Fruit fly (Drosophila melanogaster) whole organism, prepupa: ENCODE measurements around the gene TotM.

Source experiments
- Blimp-1 ChIP-seq: fragments of 200-800 bp; sonication (Bioruptor generic); optimal IDR thresholded peaks from 3 replicates; lab custom pipeline; 2017; ENCODE audit warnings: missing biosample characterization, missing genetic modification characterization, mild to moderate bottlenecking, moderate library complexity, missing genetic modification reagents
- CG10631 ChIP-seq: fragments of 200-800 bp; sonication (Bioruptor generic); optimal IDR thresholded peaks from 2 replicates; lab custom pipeline; 2016; ENCODE audit warnings: missing biosample characterization, missing genetic modification characterization
- CG10669 ChIP-seq: fragments of 200-800 bp; sonication (Bioruptor generic); optimal IDR thresholded peaks from 3 replicates; lab custom pipeline; 2018; ENCODE audit warnings: missing biosample characterization, mild to moderate bottlenecking, missing genetic modification characterization, moderate library complexity
- CG11294 ChIP-seq: fragments of 200-800 bp; sonication (Bioruptor generic); IDR thresholded peaks from 2 replicates; pipeline ENCODE4 v1.3.6; 2022; ENCODE audit warnings: missing biosample characterization, missing genetic modification characterization
- CG11902 ChIP-seq: fragments of 200-800 bp; sonication (Bioruptor generic); optimal IDR thresholded peaks from 3 replicates; lab custom pipeline; 2016; ENCODE audit warnings: missing biosample characterization, missing genetic modification characterization
- CG15336 ChIP-seq: fragments of 200-800 bp; sonication (Bioruptor generic); IDR thresholded peaks from 2 replicates; pipeline ENCODE4 v1.3.6; 2022; ENCODE audit warnings: missing biosample characterization, missing genetic modification characterization
- CG3032 ChIP-seq: fragments of 200-800 bp; optimal IDR thresholded peaks from 2 replicates; lab custom pipeline; 2019; ENCODE audit warnings: missing biosample characterization, mild to moderate bottlenecking, missing genetic modification characterization, moderate library complexity
- CG6276 ChIP-seq: fragments of 200-800 bp; sonication (Bioruptor generic); optimal IDR thresholded peaks from 2 replicates; lab custom pipeline; 2017; ENCODE audit warnings: missing biosample characterization, mild to moderate bottlenecking, missing genetic modification characterization
- CG6792 ChIP-seq: fragments of 200-800 bp; sonication (Bioruptor generic); optimal IDR thresholded peaks from 3 replicates; lab custom pipeline; 2016; ENCODE audit warnings: missing biosample characterization, missing genetic modification characterization
- CG7368 ChIP-seq: fragments of 200-800 bp; sonication (Bioruptor generic); optimal IDR thresholded peaks from 3 replicates; lab custom pipeline; 2016; ENCODE audit warnings: missing biosample characterization, missing genetic modification characterization
- CG8632 ChIP-seq: fragments of 200-800 bp; sonication (Bioruptor generic); optimal IDR thresholded peaks from 3 replicates; lab custom pipeline; 2016; ENCODE audit warnings: missing biosample characterization, missing genetic modification characterization
- CG9139 ChIP-seq: fragments of 200-800 bp; sonication (Bioruptor generic); optimal IDR thresholded peaks from 3 replicates; lab custom pipeline; 2017; ENCODE audit warnings: missing biosample characterization, mild to moderate bottlenecking, missing genetic modification characterization
- Eip78C ChIP-seq: fragments of 200-800 bp; sonication (Bioruptor generic); peaks from one replicate; lab custom pipeline; 2016; ENCODE audit warnings: missing biosample characterization, missing genetic modification characterization
- Ets21C ChIP-seq: fragments of 200-800 bp; sonication (Bioruptor generic); optimal IDR thresholded peaks from 3 replicates; lab custom pipeline; 2016; ENCODE audit warnings: missing biosample characterization, missing genetic modification characterization
- Gug ChIP-seq: fragments of 200-800 bp; sonication (Bioruptor generic); IDR thresholded peaks from 2 replicates; pipeline ENCODE4 v1.3.6; 2022; ENCODE audit warnings: missing biosample characterization, missing genetic modification characterization
- Hr4 ChIP-seq: fragments of 200-800 bp; sonication (Bioruptor generic); optimal IDR thresholded peaks from 3 replicates; lab custom pipeline; 2016; ENCODE audit warnings: missing biosample characterization, missing genetic modification characterization
- Lpt ChIP-seq: fragments of 200-800 bp; sonication (Bioruptor generic); optimal IDR thresholded peaks from 3 replicates; lab custom pipeline; 2016; ENCODE audit warnings: missing biosample characterization, missing genetic modification characterization
- OdsH ChIP-seq: fragments of 200-800 bp; sonication (Bioruptor generic); optimal IDR thresholded peaks from 3 replicates; lab custom pipeline; 2016; ENCODE audit warnings: missing biosample characterization, missing genetic modification characterization
- Sox102F ChIP-seq: fragments of 200-800 bp; sonication (Bioruptor generic); optimal IDR thresholded peaks from 2 replicates; lab custom pipeline; 2016; ENCODE audit warnings: missing biosample characterization, mild to moderate bottlenecking, missing genetic modification characterization
- Sox14 ChIP-seq: fragments of 200-800 bp; sonication (Bioruptor generic); optimal IDR thresholded peaks from 3 replicates; lab custom pipeline; 2016; ENCODE audit warnings: missing biosample characterization, missing genetic modification characterization
- acj6 ChIP-seq: fragments of 200-800 bp; sonication (Bioruptor generic); optimal IDR thresholded peaks from 3 replicates; lab custom pipeline; 2016; ENCODE audit warnings: missing biosample characterization, missing genetic modification characterization
- cyc ChIP-seq: fragments of 200-800 bp; sonication (Bioruptor generic); optimal IDR thresholded peaks from 3 replicates; lab custom pipeline; 2016; ENCODE audit warnings: missing biosample characterization, missing genetic modification characterization
- dac ChIP-seq: fragments of 200-800 bp; sonication (Bioruptor generic); optimal IDR thresholded peaks from 2 replicates; lab custom pipeline; 2017; ENCODE audit warnings: missing biosample characterization, mild to moderate bottlenecking, missing genetic modification characterization
- eg ChIP-seq: fragments of 200-800 bp; sonication (Bioruptor generic); IDR thresholded peaks from 3 replicates; pipeline ENCODE4 v1.3.6; 2022; ENCODE audit warnings: missing biosample characterization, missing genetic modification characterization
- esn ChIP-seq: fragments of 200-800 bp; sonication (Bioruptor generic); optimal IDR thresholded peaks from 2 replicates; lab custom pipeline; 2016; ENCODE audit warnings: missing biosample characterization, mild to moderate bottlenecking, missing genetic modification characterization, moderate library complexity
- fd59A ChIP-seq: fragments of 200-800 bp; sonication (Bioruptor generic); optimal IDR thresholded peaks from 2 replicates; lab custom pipeline; 2017; ENCODE audit warnings: missing biosample characterization, mild to moderate bottlenecking, missing genetic modification characterization, missing genetic modification reagents
- fkh ChIP-seq: fragments of 200-800 bp; sonication (Bioruptor generic); optimal IDR thresholded peaks from 3 replicates; lab custom pipeline; 2017; ENCODE audit warnings: missing biosample characterization, mild to moderate bottlenecking, missing genetic modification characterization, moderate library complexity
- pdm3 ChIP-seq: fragments of 200-800 bp; sonication (Bioruptor generic); optimal IDR thresholded peaks from 3 replicates; lab custom pipeline; 2016; ENCODE audit warnings: missing biosample characterization, missing genetic modification characterization
- ss ChIP-seq, 2 experiments: fragments of 200-800 bp; sonication (Bioruptor generic); optimal IDR thresholded peaks; 2 replicates in 1 of 2; 3 replicates in 1 of 2; lab custom pipeline; 2017 to 2018; ENCODE audit warnings: mild to moderate bottlenecking in 2 of 2, missing biosample characterization in 2 of 2, missing genetic modification characterization in 2 of 2, moderate library complexity in 1 of 2
- svp ChIP-seq: fragments of 200-800 bp; sonication (Bioruptor generic); peaks from one replicate; lab custom pipeline; 2016; ENCODE audit warnings: missing biosample characterization, missing genetic modification characterization
- topi ChIP-seq: fragments of 200-800 bp; sonication (Bioruptor generic); optimal IDR thresholded peaks from 3 replicates; lab custom pipeline; 2016; ENCODE audit warnings: missing biosample characterization, missing genetic modification characterization
- vri ChIP-seq: fragments of 200-800 bp; sonication (Bioruptor generic); optimal IDR thresholded peaks from 3 replicates; lab custom pipeline; 2016; ENCODE audit warnings: missing biosample characterization, mild to moderate bottlenecking, missing genetic modification characterization

Gene TotM

DNA sequence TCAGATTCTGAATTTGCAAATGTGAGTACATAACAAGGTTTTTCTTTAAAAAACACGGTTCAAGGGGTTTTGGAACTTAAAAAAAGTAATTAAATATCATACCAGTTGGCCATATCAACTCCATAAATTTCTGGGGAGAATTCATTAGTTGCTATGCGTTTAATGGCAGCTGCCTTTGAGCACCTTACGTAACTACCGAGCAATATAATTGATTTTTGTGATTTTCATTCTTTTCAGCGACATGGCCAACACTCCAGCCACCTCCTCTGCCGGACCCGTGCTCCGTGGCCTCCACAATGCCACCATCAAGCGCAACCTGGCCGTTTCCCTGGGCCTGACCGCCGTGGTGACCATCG lies 2.4 kb upstream of the TotM start:
- TF ChIP-seq pdm3: no peak
- TF ChIP-seq vri (GFP tag; lab: Kevin White, UChicago): peak; percentile 55
- TF ChIP-seq dac: no peak
- TF ChIP-seq CG10669 (GFP tag; lab: Kevin White, UChicago): no peak
- no peak for TF ChIP-seq CG15336 (GFP tag; lab: Robert Waterston, UW)
- no peak for TF ChIP-seq cyc (GFP tag; lab: Kevin White, UChicago)

DNA sequence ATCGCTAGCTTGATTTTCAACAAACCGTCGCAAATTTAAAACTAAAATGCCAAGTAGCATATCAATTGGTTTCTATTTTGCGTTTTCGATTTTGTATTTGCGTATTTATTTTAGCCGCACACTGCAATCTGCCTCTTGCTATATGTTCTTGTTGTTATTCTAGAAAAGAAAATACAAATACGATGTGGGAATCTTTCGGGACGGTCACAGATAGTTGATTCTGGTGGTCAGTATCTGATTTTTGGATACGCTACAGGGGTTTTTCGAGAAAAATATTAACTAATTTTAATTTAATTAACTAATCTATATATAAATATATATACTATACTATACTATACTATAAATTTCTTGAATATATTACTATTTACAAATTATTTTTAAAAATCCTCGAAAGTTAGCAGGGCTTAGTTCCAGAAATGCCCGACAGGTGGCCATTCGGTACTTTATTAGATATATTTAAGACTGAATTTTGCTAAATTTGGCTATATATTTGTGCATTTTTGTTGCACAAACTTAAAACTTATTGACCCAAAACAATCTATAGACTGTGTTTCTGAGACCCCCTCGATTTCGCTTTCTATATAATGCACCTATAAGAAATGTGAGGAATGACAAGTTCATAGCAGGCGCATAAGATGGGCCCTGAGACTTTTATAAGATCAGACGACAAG lies 693 bp upstream of the TotM start, which contains the start of gene CG14022:
Gene CG14022, minus strand, starts transcription at position 51 of the 671 bp plus-strand sequence.
- TF ChIP-seq Hr4 (GFP tag; lab: Kevin White, UChicago) (no peak), ss (GFP tag; optimal IDR thresholded peaks at IDR 0.05; lab: Kevin White, UChicago) (no peak), fkh (GFP tag; lab: Kevin White, UChicago) (no peak), CG11902 (no peak), CG6276 (no peak), Sox14 (GFP tag; lab: Kevin White, UChicago) (no peak)

DNA sequence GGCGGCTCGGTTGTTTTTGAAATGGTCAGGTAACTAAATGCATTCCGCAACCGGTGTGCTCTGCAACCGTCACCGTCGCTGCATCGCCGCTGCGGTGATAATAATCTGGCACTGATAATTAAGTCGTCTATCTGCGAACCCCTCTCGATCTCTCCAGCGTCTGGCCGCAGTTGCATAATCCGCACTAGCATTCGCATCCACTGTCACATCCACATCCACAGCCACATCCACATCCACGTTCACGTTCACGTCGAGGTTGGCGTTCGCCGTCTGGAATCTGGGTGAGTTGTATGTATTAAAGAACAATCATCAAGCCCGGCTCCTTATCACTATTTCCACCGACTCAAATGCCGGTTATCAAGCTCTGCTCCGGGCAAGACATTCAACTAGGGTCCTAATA lies 2.9 kb downstream of the TotM start:
- TF ChIP-seq Sox102F (GFP tag; lab: Kevin White, UChicago): no peak
- no peak for TF ChIP-seq esn
- TF ChIP-seq Eip78C (GFP tag; lab: Kevin White, UChicago): peak; percentile 25
- no peak for TF ChIP-seq Ets21C (GFP tag; lab: Kevin White, UChicago)
- TF ChIP-seq CG8632: no peak
- TF ChIP-seq svp: peak; percentile 42
- TF ChIP-seq, all 60 proteins: peak for 2

DNA sequence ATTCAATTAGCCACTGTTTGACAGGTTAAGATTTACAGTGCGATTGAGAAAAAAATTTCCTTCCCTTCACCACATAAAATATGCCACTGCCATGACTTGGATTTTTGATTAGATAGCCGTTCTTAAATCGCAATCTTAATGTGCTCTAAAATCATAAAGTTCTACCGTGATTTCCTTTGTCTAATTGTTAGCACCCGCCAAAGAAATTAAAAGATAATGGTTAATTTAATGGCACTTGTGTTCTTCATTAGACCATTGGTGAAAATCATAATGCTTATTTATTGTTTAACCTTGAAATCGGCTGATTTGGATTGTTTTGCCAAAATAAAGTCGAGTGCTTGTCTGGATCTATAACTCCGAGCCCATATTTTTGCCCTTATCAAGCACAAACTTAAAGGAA lies 7.5 kb downstream of the TotM start:
- TF ChIP-seq topi (no peak), CG8632 (no peak), svp (no peak), CG10631 (GFP tag; lab: Kevin White, UChicago) (no peak), CG9139 (no peak), pdm3 (no peak), CG11294 (GFP tag; lab: Robert Waterston, UW) (no peak), fd59A (no peak), Eip78C (GFP tag; lab: Kevin White, UChicago) (no peak), eg (GFP tag; lab: Robert Waterston, UW) (no peak), Blimp-1 (GFP tag; lab: Kevin White, UChicago) (no peak), OdsH (no peak), Lpt (GFP tag; lab: Kevin White, UChicago) (no peak), acj6 (GFP tag; lab: Kevin White, UChicago) (no peak), CG6792 (GFP tag; lab: Kevin White, UChicago) (no peak), Gug (GFP tag; lab: Robert Waterston, UW) (no peak), CG6276 (no peak), fkh (GFP tag; lab: Kevin White, UChicago) (no peak), CG7368 (GFP tag; lab: Kevin White, UChicago) (no peak), CG3032 (tag; lab: Kevin White, UChicago) (no peak)

DNA sequence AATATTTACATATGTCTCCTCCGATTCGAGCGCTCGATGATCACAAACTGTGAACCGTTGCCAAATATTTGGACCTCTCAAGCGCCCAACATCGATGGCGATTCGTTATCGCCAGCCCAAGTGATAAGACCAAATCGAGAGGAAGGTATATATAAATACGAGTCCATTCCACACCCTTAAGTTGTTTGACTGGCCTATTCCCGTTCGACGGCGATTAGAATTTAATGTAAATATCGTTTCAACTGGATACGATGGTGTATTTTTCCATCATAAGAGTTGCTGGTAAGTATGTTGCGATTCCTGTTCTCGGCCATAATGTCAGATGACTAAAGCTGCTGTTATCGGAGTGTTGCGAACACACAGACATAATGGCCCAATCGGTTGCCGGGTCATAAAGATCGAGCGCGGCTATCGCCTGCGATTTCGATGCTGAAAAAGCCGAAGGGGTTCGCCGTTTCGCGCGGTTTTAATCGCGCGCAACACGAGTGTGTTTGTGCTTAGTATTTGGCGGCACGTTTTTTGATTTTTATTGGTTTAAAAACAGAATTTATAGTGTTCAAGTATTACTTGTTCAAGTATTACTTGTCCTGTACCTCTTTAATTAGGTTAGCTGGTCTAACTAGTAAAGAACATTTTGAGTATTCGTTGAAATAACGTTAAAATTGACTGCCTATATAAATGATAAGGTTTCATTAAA lies 8.5 kb downstream of the TotM start, which contains the start of gene fusl:
Gene fusl, minus strand, starts transcription at position 50 of the 697 bp plus-strand sequence.
- TF ChIP-seq svp: peak; percentile 98
- TF ChIP-seq fkh (GFP tag; lab: Kevin White, UChicago): peak; percentile 50
- TF ChIP-seq Lpt (GFP tag; lab: Kevin White, UChicago): no peak
